Worm (Caenorhabditis elegans) whole organism, L1 larva: ENCODE data around the gene F14D7.12.
"Not testable (repeated sequence)": the region's sequence is repeated elsewhere in the genome, so short reads cannot be mapped to it uniquely, and the experiment has no call there.

Experiments
- ama-1 ChIP-seq: fragments of 150-350 bp; optimal IDR thresholded peaks from 2 replicates; lab custom pipeline; 2014
- blmp-1 ChIP-seq: fragments of 150-350 bp; optimal IDR thresholded peaks from 2 replicates; lab custom pipeline; 2014; ENCODE audit warnings: missing biosample characterization, missing genetic modification characterization
- dpl-1 ChIP-seq, 3 experiments: fragments of 150-350 bp in 2 of 3; sonication (generic microtip) in 1 of 3; optimal IDR thresholded peaks; 2 replicates each; lab custom pipeline; 2014 to 2017; ENCODE audit warnings: missing biosample characterization in 3 of 3, missing genetic modification characterization in 3 of 3, missing genetic modification reagents in 3 of 3
- elt-3 ChIP-seq, 6 experiments: fragments of 150-350 bp in 1 of 6; sonication (generic microtip); optimal IDR thresholded peaks; 2 replicates each; lab custom pipeline; 2017 to 2018; ENCODE audit warnings: missing biosample characterization in 6 of 6, missing genetic modification characterization in 6 of 6, inconsistent platforms in 1 of 6
- lin-13 ChIP-seq: fragments of 150-350 bp; optimal IDR thresholded peaks from 2 replicates; lab custom pipeline; 2014; ENCODE audit warnings: missing biosample characterization, missing genetic modification reagents, missing genetic modification characterization
- nhr-19 ChIP-seq: fragments of 200-800 bp; sonication (Bioruptor generic); conservative IDR thresholded peaks from 2 replicates; pipeline ENCODE4 v1.3.6; 2022; ENCODE audit warnings: missing genetic modification characterization, missing compliant biosample characterization
- nhr-237 ChIP-seq: fragments of 150-350 bp; optimal IDR thresholded peaks from 2 replicates; lab custom pipeline; 2014; ENCODE audit warnings: missing biosample characterization, missing genetic modification characterization
- nhr-76 ChIP-seq: sonication (generic microtip); optimal IDR thresholded peaks from 2 replicates; lab custom pipeline; 2017; ENCODE audit warnings: missing biosample characterization, missing genetic modification characterization
- skn-1 ChIP-seq: fragments of 150-350 bp; optimal IDR thresholded peaks from 2 replicates; lab custom pipeline; 2014; ENCODE audit warnings: missing biosample characterization, missing genetic modification characterization
- unc-130 ChIP-seq: fragments of 150-350 bp; optimal IDR thresholded peaks from 2 replicates; lab custom pipeline; 2017; ENCODE audit warnings: missing biosample characterization, missing genetic modification characterization, inconsistent platforms

ce11 chrV:14308164-14308563 is 8.3 kb downstream of the F14D7.12 start, which contains the start of gene spig-5:
- TF ChIP-seq lin-13 (GFP tag; lab: Kevin White, UChicago); unc-130 (tag; lab: Kevin White, UChicago); dpl-1 (GFP tag; optimal IDR thresholded peaks at IDR 0.05; lab: Kevin White, UChicago); elt-3 (tag; optimal IDR thresholded peaks at IDR 0.05; lab: Kevin White, UChicago); nhr-76 (tag; lab: Kevin White, UChicago); nhr-19 (GFP tag; lab: Robert Waterston, UW); skn-1 (tag; lab: Kevin White, UChicago); nhr-237; ama-1 (lab: Kevin White, UChicago); blmp-1 (tag; lab: Kevin White, UChicago): not testable (repeated sequence)
